Fruit fly (Drosophila melanogaster) whole organism, pupa: Measurements from ENCODE around the gene hll.

Experiments used
- CG14655 ChIP-seq: fragments of 200-800 bp; sonication (Bioruptor generic); optimal IDR thresholded peaks from 3 replicates; lab custom pipeline; 2017; ENCODE audit warnings: mild to moderate bottlenecking, missing biosample characterization, missing genetic modification reagents, missing genetic modification characterization
- CG34367 ChIP-seq: fragments of 200-800 bp; sonication (Bioruptor generic); optimal IDR thresholded peaks from 2 replicates; lab custom pipeline; 2018; ENCODE audit warnings: missing biosample characterization, mild to moderate bottlenecking, missing genetic modification characterization
- CG8301 ChIP-seq: fragments of 200-800 bp; sonication (Bioruptor generic); optimal IDR thresholded peaks from 2 replicates; lab custom pipeline; 2018; ENCODE audit warnings: missing biosample characterization, mild to moderate bottlenecking, missing genetic modification characterization
- D1 ChIP-seq: fragments of 200-800 bp; sonication (Bioruptor generic); optimal IDR thresholded peaks from 2 replicates; lab custom pipeline; 2018; ENCODE audit warnings: missing biosample characterization, mild to moderate bottlenecking, missing genetic modification characterization, moderate library complexity
- EcR ChIP-seq: fragments of 200-800 bp; sonication (Bioruptor generic); optimal IDR thresholded peaks from 3 replicates; lab custom pipeline; 2019; ENCODE audit warnings: missing biosample characterization, missing genetic modification characterization, mild to moderate bottlenecking, moderate library complexity, missing genetic modification reagents
- fd96Ca ChIP-seq: fragments of 200-800 bp; sonication (Bioruptor generic); IDR thresholded peaks from 3 replicates; pipeline ENCODE4 v1.3.6; 2022; ENCODE audit warnings: missing biosample characterization, missing genetic modification characterization
- rn ChIP-seq: fragments of 200-800 bp; sonication (Bioruptor generic); IDR thresholded peaks from 2 replicates; pipeline ENCODE4 v1.3.6; 2022; ENCODE audit warnings: missing biosample characterization, missing genetic modification characterization

DNA sequence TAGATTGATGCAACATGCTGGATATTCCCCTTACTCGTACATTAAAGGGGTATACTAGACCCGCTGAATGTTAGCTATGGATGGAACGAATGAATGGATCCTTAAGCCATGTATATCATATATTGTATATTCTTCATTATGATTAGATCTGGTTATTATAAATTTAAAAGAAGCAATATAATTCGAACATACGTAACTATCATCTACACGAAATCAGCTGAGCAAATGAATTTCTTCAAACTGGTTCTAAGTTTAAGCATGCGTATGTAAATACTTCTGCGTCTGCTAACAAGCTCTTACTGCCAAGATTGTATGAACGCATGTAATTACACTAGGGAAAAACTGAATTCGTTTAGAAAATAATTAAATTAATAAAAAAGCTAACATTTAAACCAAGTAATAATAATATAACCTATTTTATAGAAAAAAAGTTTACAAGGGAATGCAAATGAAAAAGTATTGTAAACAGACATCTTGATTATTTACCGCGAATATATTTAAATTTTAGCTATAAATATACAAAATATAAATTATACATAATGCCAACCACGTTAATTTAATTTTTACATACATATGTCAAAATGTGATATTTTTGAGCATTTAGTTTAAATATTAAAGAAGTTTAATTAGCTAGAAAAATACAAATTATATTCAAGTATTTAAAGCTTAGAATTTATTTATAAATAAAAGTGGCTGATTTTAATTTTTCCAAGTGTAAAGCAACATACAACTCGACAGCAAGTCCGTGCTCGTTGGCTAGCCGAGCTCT is 5.7 kb upstream of the hll start:
- peak; percentile 73; the same call in 2 of the 3 replicates for TF ChIP-seq fd96Ca (GFP tag; lab: Robert Waterston, UW)
- TF ChIP-seq D1, result peak; percentile 51
- 0 out of 2 replicates have a peak, but pooled peaks have one; percentile 21 for TF ChIP-seq rn (GFP tag; lab: Robert Waterston, UW)
- TF ChIP-seq EcR (GFP tag; lab: Kevin White, UChicago), result no peak
- TF ChIP-seq CG34367, result peak; percentile 35
- peak; percentile 66 for TF ChIP-seq CG14655 (GFP tag; lab: Kevin White, UChicago)
- TF ChIP-seq CG8301 (tag; lab: Kevin White, UChicago), result peak; percentile 76
